Worm (Caenorhabditis elegans): ENCODE data around the gene mrps-18.C.
A peak's percentile ranks its signal among the peaks of the same experiment; 100 is the strongest.

DNA sequence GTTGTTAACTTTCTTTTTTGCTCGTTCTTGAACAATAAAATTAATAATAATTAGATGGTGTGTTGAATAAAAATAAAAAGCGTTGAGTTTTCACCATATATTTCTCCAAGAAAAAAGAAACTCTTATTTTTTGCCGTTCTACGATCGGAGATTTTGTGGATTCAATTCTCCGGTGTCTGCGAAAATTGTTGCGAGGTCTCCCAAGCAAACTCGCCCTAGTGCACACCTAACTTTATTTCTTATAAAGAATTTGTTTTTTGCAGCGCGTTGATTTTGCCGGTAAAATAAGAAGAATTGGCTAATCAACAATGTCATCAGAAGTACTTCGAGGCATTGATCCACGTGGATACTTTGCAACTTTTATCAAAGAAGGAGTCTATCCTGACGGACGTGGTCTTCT, 5.4 kb downstream of the mrps-18.C start, which contains the start of gene exos-8:
- TF ChIP-seq alr-1 (tag; optimal IDR thresholded peaks at IDR 0.05) (no peak), lin-13 (GFP tag; optimal IDR thresholded peaks at IDR 0.05) (peak; percentile 54), R02D3.7 (tag; optimal IDR thresholded peaks at IDR 0.05) (no peak), unc-62 (GFP tag; optimal IDR thresholded peaks at IDR 0.05) (no peak)
